Fruit fly (Drosophila melanogaster) whole organism, larva: Measurements from ENCODE around the gene CG11674.

Source experiments
- noc ChIP-seq: fragments of 200-800 bp; sonication (Bioruptor generic); optimal IDR thresholded peaks from 3 replicates; lab custom pipeline; 2019; ENCODE audit warnings: missing biosample characterization, mild to moderate bottlenecking, missing genetic modification characterization, moderate library complexity

The CG11674 gene

dm6 chrX:14180728-14181127 is 45.0 kb downstream of the CG11674 start, which contains the start of gene CG11584:
Gene CG11584 (plus strand): TSS chrX:14181028.
- TF ChIP-seq noc (tag; lab: Kevin White, UChicago), result no peak

- peak; percentile 3 for TF ChIP-seq noc (tag; lab: Kevin White, UChicago)
Observed at dm6 chrX:14176623-14177022, 49.1 kb downstream of the CG11674 start, which contains the start of gene CG11581. Gene CG11581 (plus strand): TSS chrX:14176923.

dm6 chrX:14175663-14176062 is 50.0 kb downstream of the CG11674 start:
- no peak for TF ChIP-seq noc (tag; lab: Kevin White, UChicago)
